Worm (Caenorhabditis elegans): ENCODE results near the gene F46B6.13.
A peak's percentile ranks its signal among the peaks of the same experiment; 100 is the strongest.

The F46B6.13 gene

ce11 chrV:9821724-9822123, 22.7 kb upstream of the F46B6.13 start, which contains the start of gene str-193:
str-193 (minus strand) TSS chrV:9821824.
- TF ChIP-seq ceh-32 (tag; optimal IDR thresholded peaks at IDR 0.05; ENCODE audit: poor library complexity) (no peak), unc-62 (GFP tag; optimal IDR thresholded peaks at IDR 0.05 in 1 of 2) (peak in 1 of 2 experiments; percentile 6), unc-62 (tag; optimal IDR thresholded peaks at IDR 0.05) (no peak), aly-2 (tag; optimal IDR thresholded peaks at IDR 0.05) (no peak)

ce11 chrV:9816390-9816789, 17.4 kb upstream of the F46B6.13 start, which contains the start of gene sru-31:
sru-31 (plus strand) TSS chrV:9816690.
- TF ChIP-seq hlh-11 (tag; optimal IDR thresholded peaks at IDR 0.05): no peak
- TF ChIP-seq T26A8.4 (GFP tag; IDR thresholded peaks at IDR 0.05): no peak
- no peak for TF ChIP-seq mxl-3 (GFP tag; optimal IDR thresholded peaks at IDR 0.05)
- no peak for TF ChIP-seq ceh-44 (GFP tag; IDR thresholded peaks at IDR 0.05)
- TF ChIP-seq ceh-20 (GFP tag; IDR thresholded peaks at IDR 0.05): no peak
- no peak for TF ChIP-seq daf-12 (tag; optimal IDR thresholded peaks at IDR 0.05)
- TF ChIP-seq F44E2.7 (GFP tag; IDR thresholded peaks at IDR 0.05): no peak
- TF ChIP-seq spr-1 (tag; optimal IDR thresholded peaks at IDR 0.05): no peak
- TF ChIP-seq R02D3.7 (tag; optimal IDR thresholded peaks at IDR 0.05): no peak
- no peak for TF ChIP-seq saeg-2 (GFP tag; IDR thresholded peaks at IDR 0.05)

ce11 chrV:9813527-9813926, 14.6 kb upstream of the F46B6.13 start, which contains the start of gene sru-30:
sru-30 (plus strand) TSS chrV:9813827.
- TF ChIP-seq mdl-1 (tag; optimal IDR thresholded peaks at IDR 0.05) (no peak), fkh-10 (GFP tag; optimal IDR thresholded peaks at IDR 0.05) (no peak), F26F4.8 (GFP tag; conservative IDR thresholded peaks at IDR 0.05) (no peak), nhr-102 (tag; optimal IDR thresholded peaks at IDR 0.05) (no peak), Y105C5A.15 (GFP tag; IDR thresholded peaks at IDR 0.05) (no peak)

DNA sequence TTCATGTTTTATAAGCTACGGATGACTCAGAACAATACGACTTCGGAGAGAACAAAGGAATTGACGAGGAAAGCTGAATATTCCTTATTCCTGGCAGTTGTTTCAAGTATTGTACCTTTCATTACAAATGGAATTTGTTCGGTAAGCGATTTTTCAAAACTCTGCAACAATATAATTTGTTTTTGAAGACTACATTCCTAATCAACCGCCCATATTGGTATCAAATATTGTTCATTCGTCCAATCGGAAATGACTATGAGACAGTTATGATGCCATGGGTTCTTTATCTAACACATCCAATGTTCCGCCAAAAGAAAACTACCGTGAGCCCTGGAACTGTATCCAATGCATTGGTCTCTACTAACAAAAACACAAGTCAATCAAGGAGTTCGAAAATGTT, 13.2 kb upstream of the F46B6.13 start:
- TF ChIP-seq duxl-1 (tag; optimal IDR thresholded peaks at IDR 0.05; ENCODE audit: poor library complexity) (no peak), aha-1 (tag) (peak; percentile 93)

- TF ChIP-seq Y75B8A.6 (GFP tag; IDR thresholded peaks at IDR 0.05) (no peak), daf-16 (GFP tag; optimal IDR thresholded peaks at IDR 0.05) (no peak), daf-16 (tag; optimal IDR thresholded peaks at IDR 0.05) (no peak), T26A8.4 (GFP tag; IDR thresholded peaks at IDR 0.05) (no peak), mxl-3 (GFP tag; optimal IDR thresholded peaks at IDR 0.05) (no peak), ceh-20 (GFP tag; IDR thresholded peaks at IDR 0.05) (no peak), skn-1 (tag; optimal IDR thresholded peaks at IDR 0.05) (no peak), lsy-2 (tag; optimal IDR thresholded peaks at IDR 0.05) (no peak), D1046.2 (GFP tag; IDR thresholded peaks at IDR 0.05) (no peak), fkh-10 (GFP tag; optimal IDR thresholded peaks at IDR 0.05) (no peak), nhr-111 (GFP tag; optimal IDR thresholded peaks at IDR 0.05) (no peak), mep-1 (tag; optimal IDR thresholded peaks at IDR 0.05) (no peak)
Measured at ce11 chrV:9811154-9811553, 12.2 kb upstream of the F46B6.13 start, which contains the start of gene sru-29. sru-29 (plus strand) TSS chrV:9811454.

- no peak for TF ChIP-seq ceh-44 (GFP tag; IDR thresholded peaks at IDR 0.05)
- TF ChIP-seq ztf-7 (tag; optimal IDR thresholded peaks at IDR 0.05): no peak
- TF ChIP-seq fos-1 (tag; optimal IDR thresholded peaks at IDR 0.05): no peak
- TF ChIP-seq nhr-42 (GFP tag; IDR thresholded peaks at IDR 0.05): no peak
- no peak for TF ChIP-seq D1046.2 (GFP tag; IDR thresholded peaks at IDR 0.05)
- no peak for TF ChIP-seq nhr-41 (GFP tag; IDR thresholded peaks at IDR 0.05)
- no peak for TF ChIP-seq Y5F2A.4 (GFP tag; optimal IDR thresholded peaks at IDR 0.05)
- TF ChIP-seq F26F4.8 (GFP tag; conservative IDR thresholded peaks at IDR 0.05): no peak
- no peak for TF ChIP-seq arid-1 (GFP tag; conservative IDR thresholded peaks at IDR 0.05)
- no peak for TF ChIP-seq nhr-48 (tag; optimal IDR thresholded peaks at IDR 0.05)
- TF ChIP-seq F49E8.2 (tag; optimal IDR thresholded peaks at IDR 0.05; ENCODE audit: borderline replicate concordance): no peak
- TF ChIP-seq lim-7 (GFP tag; IDR thresholded peaks at IDR 0.05): no peak
- TF ChIP-seq madf-9 (GFP tag; conservative IDR thresholded peaks at IDR 0.05): no peak
- TF ChIP-seq snpc-1.2 (GFP tag; IDR thresholded peaks at IDR 0.05): no peak
- no peak for TF ChIP-seq sdz-12 (GFP tag; optimal IDR thresholded peaks at IDR 0.05)
- TF ChIP-seq daf-8 (GFP tag; IDR thresholded peaks at IDR 0.05): no peak
Measured at ce11 chrV:9805161-9805560, 6.2 kb upstream of the F46B6.13 start, which contains the start of gene sru-37. sru-37 (plus strand) TSS chrV:9805461.
